Worm (Caenorhabditis elegans) whole organism, L2 larva: ENCODE data around the gene sth-1.

Experiments used
- ZK546.5 ChIP-seq: sonication (generic microtip); optimal IDR thresholded peaks from 2 replicates; lab custom pipeline; 2017; ENCODE audit warnings: missing biosample characterization, missing genetic modification characterization
- egl-27 ChIP-seq: sonication (generic microtip); optimal IDR thresholded peaks from 3 replicates; lab custom pipeline; 2017; ENCODE audit warnings: missing biosample characterization, missing genetic modification reagents, missing genetic modification characterization
- fos-1 ChIP-seq: fragments of 150-350 bp; optimal IDR thresholded peaks from 2 replicates; lab custom pipeline; 2014; ENCODE audit warnings: missing biosample characterization, missing genetic modification characterization
- unc-39 ChIP-seq: fragments of 150-350 bp; optimal IDR thresholded peaks from 2 replicates; lab custom pipeline; 2014; ENCODE audit warnings: missing biosample characterization, missing genetic modification characterization

DNA sequence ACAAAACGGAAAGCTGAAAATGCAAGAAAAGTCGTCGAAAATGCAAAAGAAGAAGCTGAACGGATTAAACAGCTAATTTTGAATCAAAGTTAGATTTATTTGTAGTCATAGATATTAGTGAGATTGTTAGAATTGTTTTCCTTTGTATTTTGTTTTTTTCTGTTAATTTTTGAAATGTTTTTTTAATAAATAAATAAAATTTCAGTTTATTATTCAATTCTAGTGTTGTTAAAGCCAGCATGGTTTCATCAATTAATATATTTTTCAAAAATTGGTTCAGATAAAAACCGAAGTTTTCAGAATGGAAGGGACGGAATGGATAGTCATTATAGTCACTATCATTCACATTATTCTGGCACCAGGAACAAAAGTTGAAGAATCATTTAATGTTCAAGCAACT is 17.1 kb upstream of the sth-1 start, which contains the start of gene algn-12:
- TF ChIP-seq fos-1 (tag; lab: Kevin White, UChicago), result no peak
- TF ChIP-seq ZK546.5, result no peak
- no peak for TF ChIP-seq unc-39 (tag; lab: Kevin White, UChicago)
- TF ChIP-seq egl-27 (tag; lab: Kevin White, UChicago), result no peak
